Worm (Caenorhabditis elegans): Measurements from ENCODE around the gene C33G3.6.

C33G3.6 gene

DNA sequence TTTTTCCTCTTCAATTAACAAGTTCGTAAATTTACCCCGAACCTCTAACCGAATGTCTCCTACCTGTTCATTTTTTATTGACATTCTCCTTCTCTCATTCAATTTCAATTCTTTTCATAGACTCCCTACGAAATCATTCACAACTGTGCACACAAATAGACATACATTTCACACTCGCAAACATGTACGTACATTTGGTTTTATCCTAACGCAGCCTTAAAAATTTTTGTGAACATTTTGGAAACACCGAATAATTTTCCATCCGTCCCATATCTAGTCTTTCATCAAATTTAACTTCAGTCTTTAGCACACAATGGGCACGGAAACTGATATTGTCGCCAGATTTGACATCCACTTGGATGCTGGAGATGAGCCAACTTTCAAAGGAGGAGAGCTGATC, 50.6 kb downstream of the C33G3.6 start, which contains the start of gene arrd-25:
TSS of gene arrd-25 (plus strand) at position 301 of the 400 bp plus-strand sequence.
- no peak for TF ChIP-seq W03F9.2 (tag; optimal IDR thresholded peaks at IDR 0.05)
- TF ChIP-seq dao-5 (tag; optimal IDR thresholded peaks at IDR 0.05), result no peak
- TF ChIP-seq him-1 (tag; optimal IDR thresholded peaks at IDR 0.05), result no peak

DNA sequence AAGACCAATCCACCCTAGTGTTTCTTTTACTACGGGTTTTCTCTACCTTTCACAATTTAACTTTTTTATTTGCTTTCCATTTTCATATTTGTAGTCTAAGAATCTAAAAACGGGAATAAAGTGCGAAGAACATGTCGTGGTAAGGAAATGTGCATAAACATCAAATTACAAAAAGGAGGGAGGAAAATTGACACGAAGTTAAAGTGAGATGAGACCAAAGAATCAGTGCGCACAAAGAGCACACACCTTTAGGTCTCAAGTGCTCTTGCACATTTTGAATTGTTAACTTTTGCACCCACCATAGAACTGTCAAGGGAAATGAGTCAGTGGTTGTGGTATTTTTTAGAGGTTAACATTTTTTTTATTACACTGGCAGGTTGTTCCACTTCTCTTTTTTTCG, 53.6 kb downstream of the C33G3.6 start:
- TF ChIP-seq dao-5 (tag; optimal IDR thresholded peaks at IDR 0.05) (no peak), W03F9.2 (tag; optimal IDR thresholded peaks at IDR 0.05) (no peak), him-1 (tag; optimal IDR thresholded peaks at IDR 0.05) (no peak)

- no peak for TF ChIP-seq dao-5 (tag; optimal IDR thresholded peaks at IDR 0.05)
- no peak for TF ChIP-seq W03F9.2 (tag; optimal IDR thresholded peaks at IDR 0.05)
- TF ChIP-seq him-1 (tag; optimal IDR thresholded peaks at IDR 0.05), result no peak
Observed at ce11 chrX:14029872-14030271, 54.3 kb downstream of the C33G3.6 start.
